Worm (Caenorhabditis elegans) whole organism, L1 larva: ENCODE measurements around the gene C05D9.4.
A peak's percentile ranks its signal among the peaks of the same experiment; 100 is the strongest.

ENCODE experiments used
- C16A3.4 ChIP-seq: fragments of 150-350 bp; optimal IDR thresholded peaks from 2 replicates; lab custom pipeline; 2014; ENCODE audit warnings: missing biosample characterization, missing genetic modification characterization
- C34B4.2 ChIP-seq: sonication (generic microtip); optimal IDR thresholded peaks from 2 replicates; lab custom pipeline; 2017; ENCODE audit warnings: mild to moderate bottlenecking, missing genetic modification characterization, missing compliant biosample characterization
- aly-2 ChIP-seq: fragments of 150-350 bp; optimal IDR thresholded peaks from 2 replicates; lab custom pipeline; 2014; ENCODE audit warnings: missing biosample characterization, missing genetic modification characterization
- blmp-1 ChIP-seq: fragments of 150-350 bp; optimal IDR thresholded peaks from 2 replicates; lab custom pipeline; 2014; ENCODE audit warnings: missing biosample characterization, missing genetic modification characterization
- ceh-82 ChIP-seq, 3 experiments: fragments of 150-350 bp in 1 of 3; sonication (generic microtip) in 2 of 3; optimal IDR thresholded peaks; 2 replicates each; lab custom pipeline; 2014 to 2017; ENCODE audit warnings: missing biosample characterization in 3 of 3, missing genetic modification characterization in 3 of 3
- ceh-88 ChIP-seq: fragments of 200-800 bp; sonication (Bioruptor generic); IDR thresholded peaks from 2 replicates; pipeline ENCODE4 v1.3.6; 2022; ENCODE audit warnings: missing genetic modification characterization, missing compliant biosample characterization
- dpl-1 ChIP-seq, 3 experiments: fragments of 150-350 bp in 2 of 3; sonication (generic microtip) in 1 of 3; optimal IDR thresholded peaks; 2 replicates each; lab custom pipeline; 2014 to 2017; ENCODE audit warnings: missing biosample characterization in 3 of 3, missing genetic modification characterization in 3 of 3, missing genetic modification reagents in 3 of 3
- efl-1 ChIP-seq, 4 experiments: fragments of 150-350 bp; optimal IDR thresholded peaks in 3 of 4; peaks in 1 of 4; 1 replicate in 1 of 4; 2 replicates in 3 of 4; lab custom pipeline; 2014; ENCODE audit warnings: missing biosample characterization in 2 of 4, missing genetic modification characterization in 2 of 4, missing genetic modification reagents in 2 of 4
- efl-3 ChIP-seq: fragments of 200-800 bp; sonication (Bioruptor generic); optimal IDR thresholded peaks from 2 replicates; lab custom pipeline; 2018; ENCODE audit warnings: mild to moderate bottlenecking, missing genetic modification characterization, missing compliant biosample characterization
- egl-13 ChIP-seq: sonication (generic microtip); optimal IDR thresholded peaks from 2 replicates; lab custom pipeline; 2016; ENCODE audit warnings: missing genotype, missing genetic modification reagents, missing genetic modification characterization, missing compliant biosample characterization
- egl-27 ChIP-seq, 2 experiments: fragments of 150-350 bp in 1 of 2; sonication (generic microtip); optimal IDR thresholded peaks; 3 replicates each; lab custom pipeline; 2017 to 2018; ENCODE audit warnings: missing biosample characterization in 2 of 2, missing genetic modification characterization in 2 of 2, missing genetic modification reagents in 2 of 2
- elt-2 ChIP-seq: sonication (generic microtip); optimal IDR thresholded peaks from 2 replicates; lab custom pipeline; 2016; ENCODE audit warnings: missing genetic modification characterization, mild to moderate bottlenecking, inconsistent platforms, missing compliant biosample characterization, missing genetic modification reagents
- elt-3 ChIP-seq, 6 experiments: fragments of 150-350 bp in 1 of 6; sonication (generic microtip); optimal IDR thresholded peaks; 2 replicates each; lab custom pipeline; 2017 to 2018; ENCODE audit warnings: missing biosample characterization in 6 of 6, missing genetic modification characterization in 6 of 6, inconsistent platforms in 1 of 6
- ets-5 ChIP-seq: fragments of 200-800 bp; sonication (Bioruptor generic); IDR thresholded peaks from 2 replicates; pipeline ENCODE4 v1.3.6; 2022; ENCODE audit warnings: missing genetic modification characterization, missing compliant biosample characterization
- grh-1 ChIP-seq: fragments of 200-800 bp; sonication (Bioruptor generic); IDR thresholded peaks from 2 replicates; pipeline ENCODE4 v1.3.6; 2022; ENCODE audit warnings: missing genetic modification reagents, missing genetic modification characterization, missing compliant biosample characterization
- hlh-4 ChIP-seq: sonication (generic microtip); optimal IDR thresholded peaks from 2 replicates; lab custom pipeline; 2016; ENCODE audit warnings: mild to moderate bottlenecking, missing genetic modification characterization, missing compliant biosample characterization
- irx-1 ChIP-seq: sonication (generic microtip); optimal IDR thresholded peaks from 2 replicates; lab custom pipeline; 2016; ENCODE audit warnings: missing genetic modification characterization, missing compliant biosample characterization
- jun-1 ChIP-seq: fragments of 150-350 bp; optimal IDR thresholded peaks from 2 replicates; lab custom pipeline; 2014; ENCODE audit warnings: missing biosample characterization, missing genetic modification reagents, missing genetic modification characterization
- lin-14 ChIP-seq: fragments of 200-800 bp; sonication (Bioruptor generic); optimal IDR thresholded peaks from 2 replicates; lab custom pipeline; 2018; ENCODE audit warnings: mild to moderate bottlenecking, missing genetic modification characterization, moderate library complexity, missing compliant biosample characterization
- lin-15B ChIP-seq: fragments of 150-350 bp; sonication (generic microtip); optimal IDR thresholded peaks from 3 replicates; lab custom pipeline; 2014; ENCODE audit warnings: missing biosample characterization, missing genetic modification characterization
- lin-35 ChIP-seq, 2 experiments: fragments of 150-350 bp; optimal IDR thresholded peaks; 2 replicates each; lab custom pipeline; 2014; ENCODE audit warnings: missing biosample characterization in 2 of 2, missing genetic modification characterization in 2 of 2, missing genetic modification reagents in 2 of 2
- lsy-2 ChIP-seq, 2 experiments: fragments of 150-350 bp; optimal IDR thresholded peaks; 2 replicates each; lab custom pipeline; 2014; ENCODE audit warnings: missing biosample characterization in 2 of 2, missing genetic modification characterization in 2 of 2
- mdl-1 ChIP-seq, 2 experiments: fragments of 150-350 bp; optimal IDR thresholded peaks; 2 replicates each; lab custom pipeline; 2014 to 2017; ENCODE audit warnings: missing biosample characterization in 2 of 2, missing genetic modification characterization in 2 of 2, inconsistent platforms in 1 of 2
- mef-2 ChIP-seq: fragments of 150-350 bp; optimal IDR thresholded peaks from 2 replicates; lab custom pipeline; 2014; ENCODE audit warnings: missing biosample characterization, missing genetic modification characterization
- mep-1 ChIP-seq: fragments of 150-350 bp; optimal IDR thresholded peaks from 2 replicates; lab custom pipeline; 2014; ENCODE audit warnings: missing biosample characterization, missing genetic modification characterization
- nhr-11 ChIP-seq: fragments of 150-350 bp; optimal IDR thresholded peaks from 2 replicates; lab custom pipeline; 2014; ENCODE audit warnings: missing biosample characterization, missing genetic modification characterization
- nhr-20 ChIP-seq: sonication (generic microtip); optimal IDR thresholded peaks from 2 replicates; lab custom pipeline; 2016; ENCODE audit warnings: mild to moderate bottlenecking, missing genetic modification characterization, missing compliant biosample characterization
- nhr-47 ChIP-seq: sonication (generic microtip); optimal IDR thresholded peaks from 2 replicates; lab custom pipeline; 2016; ENCODE audit warnings: mild to moderate bottlenecking, missing genetic modification characterization, moderate library complexity, missing compliant biosample characterization
- nhr-71 ChIP-seq: sonication (generic microtip); optimal IDR thresholded peaks from 2 replicates; lab custom pipeline; 2016; ENCODE audit warnings: mild to moderate bottlenecking, missing genetic modification characterization, moderate library complexity, missing compliant biosample characterization
- nhr-77 ChIP-seq: fragments of 150-350 bp; optimal IDR thresholded peaks from 2 replicates; lab custom pipeline; 2014; ENCODE audit warnings: missing biosample characterization, missing genetic modification characterization
- nhr-85 ChIP-seq: sonication (generic microtip); peaks from one replicate; lab custom pipeline; 2016; ENCODE audit warnings: missing genetic modification characterization, inconsistent platforms, missing compliant biosample characterization
- nhr-90 ChIP-seq: sonication (generic microtip); optimal IDR thresholded peaks from 2 replicates; lab custom pipeline; 2016; ENCODE audit warnings: mild to moderate bottlenecking, missing genetic modification characterization, missing compliant biosample characterization; ENCODE audit not compliant: poor library complexity
- pax-3 ChIP-seq: fragments of 200-800 bp; sonication (Bioruptor generic); optimal IDR thresholded peaks from 2 replicates; lab custom pipeline; 2018; ENCODE audit warnings: mild to moderate bottlenecking, missing genetic modification characterization, moderate library complexity, missing compliant biosample characterization
- rnt-1 ChIP-seq: sonication (generic microtip); optimal IDR thresholded peaks from 2 replicates; lab custom pipeline; 2016; ENCODE audit warnings: mild to moderate bottlenecking, missing genetic modification characterization, moderate library complexity, missing compliant biosample characterization
- skn-1 ChIP-seq: fragments of 150-350 bp; optimal IDR thresholded peaks from 2 replicates; lab custom pipeline; 2014; ENCODE audit warnings: missing biosample characterization, missing genetic modification characterization
- snu-23 ChIP-seq: sonication (generic microtip); optimal IDR thresholded peaks from 2 replicates; lab custom pipeline; 2016; ENCODE audit warnings: missing genetic modification characterization, missing compliant biosample characterization
- swsn-7 ChIP-seq: sonication (generic microtip); optimal IDR thresholded peaks from 2 replicates; lab custom pipeline; 2016; ENCODE audit warnings: missing genetic modification characterization, missing compliant biosample characterization
- tbx-2 ChIP-seq: sonication (generic microtip); optimal IDR thresholded peaks from 2 replicates; lab custom pipeline; 2016; ENCODE audit warnings: missing genetic modification characterization, missing compliant biosample characterization
- unc-130 ChIP-seq: fragments of 150-350 bp; optimal IDR thresholded peaks from 2 replicates; lab custom pipeline; 2017; ENCODE audit warnings: missing biosample characterization, missing genetic modification characterization, inconsistent platforms
- unc-86 ChIP-seq: sonication (generic microtip); optimal IDR thresholded peaks from 2 replicates; lab custom pipeline; 2016; ENCODE audit warnings: missing genetic modification characterization, missing compliant biosample characterization
- vab-15 ChIP-seq: sonication (generic microtip); optimal IDR thresholded peaks from 2 replicates; lab custom pipeline; 2017; ENCODE audit warnings: missing genotype, mild to moderate bottlenecking, missing genetic modification characterization, missing compliant biosample characterization
- xbp-1 ChIP-seq: sonication (generic microtip); optimal IDR thresholded peaks from 2 replicates; lab custom pipeline; 2016; ENCODE audit warnings: missing genetic modification characterization, missing compliant biosample characterization
- zag-1 ChIP-seq: fragments of 150-350 bp; optimal IDR thresholded peaks from 2 replicates; lab custom pipeline; 2014; ENCODE audit warnings: missing biosample characterization, missing genetic modification characterization

Gene C05D9.4

DNA sequence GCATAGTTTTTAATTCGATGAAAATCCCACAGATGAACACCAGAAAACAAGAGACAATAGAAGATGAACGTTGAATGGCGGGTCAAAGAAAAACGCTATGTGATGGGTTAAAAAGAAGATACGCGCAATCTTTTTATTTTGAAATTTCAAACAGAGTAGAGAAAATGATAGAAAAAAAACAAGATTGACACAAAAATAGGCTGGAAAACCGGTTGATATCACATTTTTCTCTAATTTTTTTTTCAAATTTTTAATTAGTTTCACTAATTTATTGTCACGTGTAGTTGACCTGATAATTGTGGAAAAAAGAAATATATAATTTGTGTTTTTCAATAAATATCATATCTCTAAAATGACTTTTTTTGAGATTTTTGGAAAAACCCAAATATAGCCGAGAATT lies 16.3 kb downstream of the C05D9.4 start, which contains the start of gene C05D9.9:
TSS of gene C05D9.9 (minus strand) at position 101 of the 400 bp plus-strand sequence.
- TF ChIP-seq elt-3 (tag; optimal IDR thresholded peaks at IDR 0.05; lab: Kevin White, UChicago) (peak in 1 of 6 experiments; percentile 5), egl-27 (tag; optimal IDR thresholded peaks at IDR 0.05; lab: Kevin White, UChicago) (no peak), lin-14 (GFP tag; lab: Kevin White, UChicago) (peak; percentile 10), unc-130 (no peak), pax-3 (tag; lab: Kevin White, UChicago) (no peak), grh-1 (peak; percentile 46), nhr-20 (tag; lab: Kevin White, UChicago) (no peak), mef-2 (tag; lab: Kevin White, UChicago) (no peak), lin-35 (GFP tag; optimal IDR thresholded peaks at IDR 0.05; lab: Kevin White, UChicago) (peak in 1 of 2 experiments; percentile 3), nhr-85 (tag; lab: Kevin White, UChicago) (peak; percentile 56), irx-1 (tag; lab: Kevin White, UChicago) (no peak), swsn-7 (tag; lab: Kevin White, UChicago) (no peak), ceh-82 (tag; optimal IDR thresholded peaks at IDR 0.05; lab: Kevin White, UChicago) (no peak), lin-15B (no peak), snu-23 (GFP tag; lab: Kevin White, UChicago) (peak; percentile 1), efl-1 (optimal IDR thresholded peaks at IDR 0.05; lab: Kevin White, UChicago) (no peak), efl-1 (GFP tag; optimal IDR thresholded peaks at IDR 0.05 in 1 of 2; lab: Kevin White, UChicago) (peak in 1 of 2 experiments; percentile 7)
- TF ChIP-seq, all 84 proteins: peak for 7

- no peak for TF ChIP-seq nhr-20 (tag; lab: Kevin White, UChicago)
- TF ChIP-seq elt-2 (tag; lab: Kevin White, UChicago), result peak; percentile 48
- no peak for TF ChIP-seq zag-1 (tag; lab: Kevin White, UChicago)
These were observed 17.6 kb downstream of the C05D9.4 start, which contains the start of gene lmp-2 for ce11 chrX:1125426-1125825. Gene lmp-2 (plus strand): TSS chrX:1125615.

ce11 chrX:1126207-1126606 lies 18.3 kb downstream of the C05D9.4 start:
- peak; percentile 6 for TF ChIP-seq nhr-85 (tag; lab: Kevin White, UChicago)
- no peak for TF ChIP-seq nhr-47
- no peak for TF ChIP-seq efl-3
- no peak for TF ChIP-seq unc-86 (tag; lab: Kevin White, UChicago)
- TF ChIP-seq nhr-11, result no peak

- TF ChIP-seq mdl-1 (tag; optimal IDR thresholded peaks at IDR 0.05; lab: Kevin White, UChicago) (peak in 1 of 2 experiments; percentile 73), efl-1 (optimal IDR thresholded peaks at IDR 0.05; lab: Kevin White, UChicago) (peak; percentile 14 to 26), efl-1 (GFP tag; optimal IDR thresholded peaks at IDR 0.05 in 1 of 2; lab: Kevin White, UChicago) (peak; percentile 3 to 11), aly-2 (tag; lab: Kevin White, UChicago) (no peak), lin-14 (GFP tag; lab: Kevin White, UChicago) (peak; percentile 88), irx-1 (tag; lab: Kevin White, UChicago) (peak; percentile 24), swsn-7 (tag; lab: Kevin White, UChicago) (peak; percentile 33), rnt-1 (tag; lab: Kevin White, UChicago) (peak; percentile 47), dpl-1 (GFP tag; optimal IDR thresholded peaks at IDR 0.05; lab: Kevin White, UChicago) (peak in 2 of 3 experiments; percentile 29 to 34), grh-1 (peak; percentile 84), egl-13 (no peak), nhr-20 (tag; lab: Kevin White, UChicago) (peak; percentile 54), C16A3.4 (tag; lab: Kevin White, UChicago) (peak; percentile 46), lsy-2 (tag; optimal IDR thresholded peaks at IDR 0.05; lab: Kevin White, UChicago) (peak; percentile 10 to 49), xbp-1 (tag; lab: Kevin White, UChicago) (peak; percentile 27), lin-35 (GFP tag; optimal IDR thresholded peaks at IDR 0.05; lab: Kevin White, UChicago) (peak; percentile 37 to 73), nhr-47 (peak; percentile 57), blmp-1 (tag; lab: Kevin White, UChicago) (peak; percentile 38), C34B4.2 (tag; lab: Kevin White, UChicago) (no peak), hlh-4 (tag; lab: Kevin White, UChicago) (no peak), tbx-2 (tag; lab: Kevin White, UChicago) (peak; percentile 52), jun-1 (tag; lab: Kevin White, UChicago) (peak; percentile 57), nhr-77 (no peak), ets-5 (GFP tag; lab: Robert Waterston, UW) (no peak), nhr-90 (tag; lab: Kevin White, UChicago) (peak; percentile 52), vab-15 (tag; lab: Kevin White, UChicago) (peak; percentile 54), unc-86 (tag; lab: Kevin White, UChicago) (peak; percentile 0), snu-23 (GFP tag; lab: Kevin White, UChicago) (peak; percentile 74), ceh-82 (tag; optimal IDR thresholded peaks at IDR 0.05; lab: Kevin White, UChicago) (peak in 2 of 3 experiments; percentile 6 to 56), nhr-71 (tag; lab: Kevin White, UChicago) (peak; percentile 57), ceh-88 (GFP tag; lab: Robert Waterston, UW) (no peak), lin-15B (peak; percentile 37), skn-1 (tag; lab: Kevin White, UChicago) (peak; percentile 87), mep-1 (peak; percentile 35)
These were observed 20.7 kb downstream of the C05D9.4 start, which contains the start of gene snx-1 for ce11 chrX:1128503-1129036. Gene snx-1 (plus strand): TSS chrX:1128986.
